Fruit fly (Drosophila melanogaster) ovary, adult (tissue): ENCODE measurements around the gene Rrp40.

Experiments
- CG17801 ChIP-seq: fragments of 200-800 bp; optimal IDR thresholded peaks from 2 replicates; lab custom pipeline; 2019; ENCODE audit warnings: missing biosample characterization, mild to moderate bottlenecking, missing genetic modification characterization, moderate library complexity; ENCODE audit not compliant: partially characterized antibody

The Rrp40 gene

DNA sequence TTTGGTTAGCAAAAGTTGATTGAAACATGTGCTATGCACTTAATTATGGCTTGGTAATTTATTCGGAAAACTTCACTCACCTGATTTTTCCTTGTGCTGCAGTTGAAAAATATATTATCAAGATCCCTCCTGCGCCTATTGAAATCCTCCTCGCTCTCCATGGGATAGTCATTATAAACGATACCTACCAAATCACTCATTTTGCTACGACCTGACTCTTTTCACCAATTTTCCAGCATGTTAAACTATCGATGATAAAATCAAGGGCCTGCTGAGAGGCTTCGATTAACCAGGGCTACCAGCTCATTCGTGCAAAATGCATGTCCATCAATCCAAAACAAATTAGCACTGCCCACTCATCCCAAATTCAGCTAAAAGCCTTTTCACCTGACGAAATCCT, 30.3 kb downstream of the Rrp40 start, which contains the start of gene CG17650:
Gene CG17650 (minus strand): TSS at position 241 of the 400 bp plus-strand sequence.
- TF ChIP-seq CG17801 (GFP tag; lab: Kevin White, UChicago): no peak
